Worm (Caenorhabditis elegans): ENCODE measurements around the gene Y42H9AR.5.

The Y42H9AR.5 gene

DNA sequence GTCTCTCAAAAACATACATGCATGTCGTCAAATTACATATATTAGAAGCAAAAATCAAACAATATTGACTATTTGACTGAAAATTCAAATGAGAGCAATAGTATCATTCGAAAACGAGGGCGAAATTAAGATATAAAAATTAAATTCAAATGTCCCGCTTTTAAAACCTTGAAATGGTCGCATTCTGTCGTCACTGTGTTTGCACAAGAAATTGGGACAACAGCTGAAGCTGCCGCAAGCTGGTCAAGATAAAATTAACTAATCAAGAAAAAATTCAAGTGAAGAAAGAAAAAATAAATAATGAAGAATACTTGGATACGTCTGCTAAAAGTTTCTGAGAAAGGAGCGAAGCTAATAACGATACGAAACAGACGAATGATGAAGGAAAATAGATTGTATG, 10.3 kb downstream of the Y42H9AR.5 start:
- TF ChIP-seq unc-130 (tag; optimal IDR thresholded peaks at IDR 0.05) (peak; percentile 53), ceh-82 (tag; optimal IDR thresholded peaks at IDR 0.05) (peak in 1 of 3 experiments; percentile 7), blmp-1 (tag; optimal IDR thresholded peaks at IDR 0.05) (peak; percentile 25), dpl-1 (GFP tag; optimal IDR thresholded peaks at IDR 0.05) (peak; percentile 48 to 85 (median 77)), nhr-77 (tag; optimal IDR thresholded peaks at IDR 0.05) (no peak), C16A3.4 (tag; optimal IDR thresholded peaks at IDR 0.05) (peak; percentile 11), vab-15 (tag; optimal IDR thresholded peaks at IDR 0.05) (peak; percentile 17), lin-35 (GFP tag; optimal IDR thresholded peaks at IDR 0.05) (peak; percentile 67 to 86), F16B12.6 (tag; optimal IDR thresholded peaks at IDR 0.05) (peak; percentile 81), unc-98 (GFP tag; IDR thresholded peaks at IDR 0.05) (no peak), elt-3 (tag; optimal IDR thresholded peaks at IDR 0.05) (no peak), aly-2 (tag; optimal IDR thresholded peaks at IDR 0.05) (no peak), lsy-2 (tag; optimal IDR thresholded peaks at IDR 0.05) (peak in 1 of 2 experiments; percentile 18), sptf-1 (tag; optimal IDR thresholded peaks at IDR 0.05) (no peak), grh-1 (GFP tag; IDR thresholded peaks at IDR 0.05) (no peak), efl-1 (optimal IDR thresholded peaks at IDR 0.05) (peak in 1 of 2 experiments; percentile 72), efl-1 (GFP tag; optimal IDR thresholded peaks at IDR 0.05 in 1 of 2) (peak; percentile 81 to 98)

DNA sequence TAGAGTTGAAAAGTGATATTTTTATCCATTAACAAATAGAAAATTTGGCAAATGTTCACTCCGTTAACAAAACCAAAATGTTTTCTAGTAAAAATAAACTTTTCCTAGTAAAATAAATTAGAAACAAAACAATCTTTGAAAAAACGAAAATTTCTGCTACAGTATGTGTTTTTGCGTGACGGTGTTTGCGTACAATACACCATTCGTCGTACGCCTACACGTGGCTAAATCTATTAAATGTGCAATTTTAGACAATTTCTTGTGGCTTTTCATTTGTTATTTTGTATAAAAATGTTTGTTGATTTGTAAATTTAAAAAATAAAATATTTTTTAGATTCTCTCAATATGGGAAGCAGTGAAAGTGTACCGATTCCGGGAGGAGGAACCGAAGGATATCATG, 10.8 kb downstream of the Y42H9AR.5 start, which contains the start of gene Y42H9AR.1:
TSS of gene Y42H9AR.1 (plus strand) at position 233 of the 400 bp plus-strand sequence.
- TF ChIP-seq nhr-47 (tag; optimal IDR thresholded peaks at IDR 0.05) (peak; percentile 15), aly-2 (tag; optimal IDR thresholded peaks at IDR 0.05) (no peak), swsn-7 (tag; optimal IDR thresholded peaks at IDR 0.05) (no peak), zip-4 (GFP tag; optimal IDR thresholded peaks at IDR 0.05) (no peak), jun-1 (tag; optimal IDR thresholded peaks at IDR 0.05) (no peak), sox-4 (tag; optimal IDR thresholded peaks at IDR 0.05) (peak; percentile 16), irx-1 (tag; optimal IDR thresholded peaks at IDR 0.05) (no peak), nhr-20 (tag; optimal IDR thresholded peaks at IDR 0.05) (peak; percentile 18), nhr-11 (tag; optimal IDR thresholded peaks at IDR 0.05) (no peak), nhr-71 (tag; optimal IDR thresholded peaks at IDR 0.05) (no peak), unc-98 (GFP tag; IDR thresholded peaks at IDR 0.05) (no peak), lin-35 (GFP tag; optimal IDR thresholded peaks at IDR 0.05) (peak in 1 of 2 experiments; percentile 42), nhr-77 (tag; optimal IDR thresholded peaks at IDR 0.05) (no peak), lir-3 (tag; optimal IDR thresholded peaks at IDR 0.05; ENCODE audit: poor library complexity) (no peak), ets-5 (GFP tag; IDR thresholded peaks at IDR 0.05) (no peak), sptf-1 (tag; optimal IDR thresholded peaks at IDR 0.05) (no peak), mab-9 (GFP tag; IDR thresholded peaks at IDR 0.05) (no peak), nhr-90 (tag; optimal IDR thresholded peaks at IDR 0.05; ENCODE audit: poor library complexity) (peak; percentile 0), tlp-1 (tag; optimal IDR thresholded peaks at IDR 0.05) (no peak), nhr-85 (tag) (no peak), fkh-8 (tag; optimal IDR thresholded peaks at IDR 0.05) (no peak), elt-2 (tag; optimal IDR thresholded peaks at IDR 0.05) (no peak), hpl-2 (GFP tag; optimal IDR thresholded peaks at IDR 0.05) (no peak), elt-3 (tag; optimal IDR thresholded peaks at IDR 0.05) (no peak), fkh-4 (tag; optimal IDR thresholded peaks at IDR 0.05; ENCODE audit: borderline replicate concordance) (no peak), pqm-1 (tag; optimal IDR thresholded peaks at IDR 0.05) (no peak), lsy-2 (tag; optimal IDR thresholded peaks at IDR 0.05) (peak in 1 of 2 experiments; percentile 37), xbp-1 (tag; optimal IDR thresholded peaks at IDR 0.05) (peak; percentile 49), ceh-90 (tag; optimal IDR thresholded peaks at IDR 0.05) (no peak), ceh-82 (tag; optimal IDR thresholded peaks at IDR 0.05) (no peak), egl-27 (tag; optimal IDR thresholded peaks at IDR 0.05) (no peak), ceh-8 (GFP tag; optimal IDR thresholded peaks at IDR 0.05) (no peak), vab-15 (tag; optimal IDR thresholded peaks at IDR 0.05) (no peak), ceh-88 (GFP tag; IDR thresholded peaks at IDR 0.05) (no peak), nhr-28 (tag; optimal IDR thresholded peaks at IDR 0.05) (no peak), egl-13 (tag; optimal IDR thresholded peaks at IDR 0.05) (no peak), nhr-19 (GFP tag; conservative IDR thresholded peaks at IDR 0.05) (no peak), efl-3 (GFP tag; optimal IDR thresholded peaks at IDR 0.05) (no peak), snu-23 (GFP tag; optimal IDR thresholded peaks at IDR 0.05) (peak; percentile 2), nhr-237 (tag; optimal IDR thresholded peaks at IDR 0.05) (no peak), isw-1 (GFP tag; IDR thresholded peaks at IDR 0.05) (no peak), lin-39 (tag; optimal IDR thresholded peaks at IDR 0.05) (no peak), hlh-4 (tag; optimal IDR thresholded peaks at IDR 0.05) (no peak)
